Fruit fly (Drosophila melanogaster) whole organism, embryonic: ENCODE results near the gene bab2.
A peak's percentile ranks its signal among the peaks of the same experiment; 100 is the strongest.

ENCODE experiments used
- Abd-B ChIP-seq: fragments of 200-800 bp; sonication (Bioruptor generic); optimal IDR thresholded peaks from 2 replicates; lab custom pipeline; 2018; ENCODE audit warnings: missing biosample characterization, mild to moderate bottlenecking, missing genetic modification characterization, moderate library complexity
- CG10267 ChIP-seq: fragments of 200-800 bp; sonication (Bioruptor generic); optimal IDR thresholded peaks from 2 replicates; lab custom pipeline; 2018; ENCODE audit warnings: missing biosample characterization, mild to moderate bottlenecking, missing genetic modification characterization, moderate library complexity
- CG12219 ChIP-seq: fragments of 200-800 bp; sonication (Bioruptor generic); optimal IDR thresholded peaks from 3 replicates; lab custom pipeline; 2018; ENCODE audit warnings: missing biosample characterization, mild to moderate bottlenecking, missing genetic modification characterization
- CG12391 ChIP-seq: fragments of 200-800 bp; sonication (Bioruptor generic); optimal IDR thresholded peaks from 3 replicates; lab custom pipeline; 2018; ENCODE audit warnings: missing biosample characterization, mild to moderate bottlenecking, missing genetic modification characterization, moderate library complexity
- CG13424 ChIP-seq: fragments of 200-800 bp; sonication (Bioruptor generic); optimal IDR thresholded peaks from 2 replicates; lab custom pipeline; 2019; ENCODE audit warnings: missing biosample characterization, mild to moderate bottlenecking, missing genetic modification characterization, moderate library complexity
- CG14441 ChIP-seq: fragments of 200-800 bp; sonication (Bioruptor generic); IDR thresholded peaks from 2 replicates; pipeline ENCODE4 v1.3.6; 2022; ENCODE audit warnings: missing biosample characterization, missing genetic modification characterization
- CG17359 ChIP-seq: fragments of 200-800 bp; sonication (Bioruptor generic); optimal IDR thresholded peaks from 3 replicates; lab custom pipeline; 2018; ENCODE audit warnings: missing biosample characterization, mild to moderate bottlenecking, missing genetic modification characterization, moderate library complexity
- CG17385 ChIP-seq: fragments of 200-800 bp; sonication (Bioruptor generic); optimal IDR thresholded peaks from 3 replicates; lab custom pipeline; 2018; ENCODE audit warnings: missing biosample characterization, mild to moderate bottlenecking, missing genetic modification characterization
- CG17568 ChIP-seq: fragments of 200-800 bp; sonication (Bioruptor generic); optimal IDR thresholded peaks from 2 replicates; lab custom pipeline; 2018; ENCODE audit warnings: missing biosample characterization, mild to moderate bottlenecking, missing genetic modification characterization, moderate library complexity
- CG17829 ChIP-seq: fragments of 200-800 bp; optimal IDR thresholded peaks from 2 replicates; lab custom pipeline; 2019; ENCODE audit warnings: missing biosample characterization, mild to moderate bottlenecking, missing genetic modification characterization, moderate library complexity
- CG18764 ChIP-seq: fragments of 200-800 bp; sonication (Bioruptor generic); optimal IDR thresholded peaks from 3 replicates; lab custom pipeline; 2016; ENCODE audit warnings: missing biosample characterization, missing genetic modification characterization
- CG2202 ChIP-seq: fragments of 200-800 bp; sonication (Bioruptor generic); optimal IDR thresholded peaks from 2 replicates; lab custom pipeline; 2018; ENCODE audit warnings: missing biosample characterization, mild to moderate bottlenecking, missing genetic modification characterization
- CG30403 ChIP-seq: fragments of 200-800 bp; sonication (Bioruptor generic); optimal IDR thresholded peaks from 3 replicates; lab custom pipeline; 2016; ENCODE audit warnings: missing biosample characterization, missing genetic modification characterization
- CG4820 ChIP-seq: fragments of 200-800 bp; sonication (Bioruptor generic); optimal IDR thresholded peaks from 3 replicates; lab custom pipeline; 2016; ENCODE audit warnings: missing biosample characterization, missing genetic modification characterization
- CG6175 ChIP-seq: fragments of 200-800 bp; sonication (Bioruptor generic); IDR thresholded peaks from 3 replicates; pipeline ENCODE4 v1.3.6; 2022; ENCODE audit warnings: missing biosample characterization, missing genetic modification characterization
- CG7372 ChIP-seq: fragments of 200-800 bp; sonication (Bioruptor generic); IDR thresholded peaks from 2 replicates; pipeline ENCODE4 v1.3.6; 2022; ENCODE audit warnings: missing biosample characterization, missing genetic modification characterization
- CG7556 ChIP-seq: fragments of 200-800 bp; sonication (Bioruptor generic); optimal IDR thresholded peaks from 2 replicates; lab custom pipeline; 2017; ENCODE audit warnings: missing biosample characterization, mild to moderate bottlenecking, missing genetic modification characterization
- CG7839 ChIP-seq: fragments of 200-800 bp; sonication (Bioruptor generic); optimal IDR thresholded peaks from 3 replicates; lab custom pipeline; 2018; ENCODE audit warnings: missing biosample characterization, mild to moderate bottlenecking, missing genetic modification characterization, moderate library complexity
- CG7963 ChIP-seq: fragments of 200-800 bp; sonication (Bioruptor generic); IDR thresholded peaks from 3 replicates; pipeline ENCODE4 v1.3.6; 2022; ENCODE audit warnings: missing biosample characterization, missing genetic modification characterization; ENCODE audit not compliant: partially characterized antibody
- CG8924 ChIP-seq: fragments of 200-800 bp; optimal IDR thresholded peaks from 3 replicates; lab custom pipeline; 2019; ENCODE audit warnings: missing biosample characterization, mild to moderate bottlenecking, missing genetic modification characterization, moderate library complexity
- CG9817 ChIP-seq: fragments of 200-800 bp; sonication (Bioruptor generic); optimal IDR thresholded peaks from 2 replicates; lab custom pipeline; 2018; ENCODE audit warnings: missing biosample characterization, mild to moderate bottlenecking, missing genetic modification characterization, moderate library complexity
- CTCF ChIP-seq: fragments of 200-800 bp; sonication (Bioruptor generic); optimal IDR thresholded peaks from 2 replicates; lab custom pipeline; 2017; ENCODE audit warnings: missing biosample characterization, mild to moderate bottlenecking, missing genetic modification characterization, moderate library complexity
- D19A ChIP-seq: fragments of 200-800 bp; optimal IDR thresholded peaks from 3 replicates; lab custom pipeline; 2019; ENCODE audit warnings: missing biosample characterization, mild to moderate bottlenecking, missing genetic modification characterization, moderate library complexity
- Doc2 ChIP-seq: fragments of 200-800 bp; sonication (Bioruptor generic); IDR thresholded peaks from 2 replicates; pipeline ENCODE4 v1.3.6; 2022; ENCODE audit warnings: missing biosample characterization, missing genetic modification characterization
- E2f1 ChIP-seq: fragments of 200-800 bp; sonication (Bioruptor generic); IDR thresholded peaks from 2 replicates; pipeline ENCODE4 v1.3.6; 2022; ENCODE audit warnings: missing biosample characterization, missing genetic modification characterization
- Ets65A ChIP-seq: fragments of 200-800 bp; sonication (Bioruptor generic); peaks from one replicate; lab custom pipeline; 2016; ENCODE audit warnings: missing biosample characterization, missing genetic modification characterization
- Fer3 ChIP-seq: fragments of 200-800 bp; sonication (Bioruptor generic); optimal IDR thresholded peaks from 2 replicates; lab custom pipeline; 2018; ENCODE audit warnings: missing biosample characterization, mild to moderate bottlenecking, missing genetic modification characterization, moderate library complexity
- H2.0 ChIP-seq: fragments of 200-800 bp; sonication (Bioruptor generic); IDR thresholded peaks from 2 replicates; pipeline ENCODE4 v1.3.6; 2022; ENCODE audit warnings: missing biosample characterization, missing genetic modification characterization
- Hr39 ChIP-seq: fragments of >200 bp; optimal IDR thresholded peaks from 2 replicates; lab custom pipeline; 2017
- Hsf ChIP-seq: fragments of 200-800 bp; sonication (Bioruptor generic); optimal IDR thresholded peaks from 3 replicates; lab custom pipeline; 2016; ENCODE audit warnings: missing biosample characterization, missing genetic modification characterization
- Neu2 ChIP-seq: fragments of 200-800 bp; sonication (Bioruptor generic); optimal IDR thresholded peaks from 3 replicates; lab custom pipeline; 2016; ENCODE audit warnings: missing biosample characterization, missing genetic modification characterization, borderline replicate concordance
- Optix ChIP-seq: fragments of 200-800 bp; sonication (Bioruptor generic); IDR thresholded peaks from 3 replicates; pipeline ENCODE4 v1.3.6; 2022; ENCODE audit warnings: missing biosample characterization, missing genetic modification characterization
- Ptx1 ChIP-seq: fragments of 200-800 bp; sonication (Bioruptor generic); IDR thresholded peaks from 2 replicates; pipeline ENCODE4 v1.3.6; 2022; ENCODE audit warnings: missing biosample characterization, missing genetic modification characterization
- Rx ChIP-seq: fragments of 200-800 bp; sonication (Bioruptor generic); IDR thresholded peaks from 2 replicates; pipeline ENCODE4 v1.3.6; 2022; ENCODE audit warnings: missing biosample characterization, missing genetic modification characterization
- Sox102F ChIP-seq: fragments of 200-800 bp; sonication (Bioruptor generic); optimal IDR thresholded peaks from 2 replicates; lab custom pipeline; 2018; ENCODE audit warnings: missing biosample characterization, mild to moderate bottlenecking, missing genetic modification characterization, moderate library complexity
- TFAM ChIP-seq: fragments of 200-800 bp; sonication (Bioruptor generic); optimal IDR thresholded peaks from 2 replicates; lab custom pipeline; 2017; ENCODE audit warnings: missing biosample characterization, missing genetic modification characterization, inconsistent platforms
- chif ChIP-seq, 2 experiments: fragments of 200-800 bp; sonication (Bioruptor generic); optimal IDR thresholded peaks; 3 replicates each; lab custom pipeline; 2016; ENCODE audit warnings: missing biosample characterization in 2 of 2, missing genetic modification characterization in 2 of 2
- chm ChIP-seq: fragments of 200-800 bp; sonication (Bioruptor generic); IDR thresholded peaks from 2 replicates; pipeline ENCODE4 v1.3.6; 2022; ENCODE audit warnings: missing biosample characterization, missing genetic modification characterization
- emc ChIP-seq: fragments of 200-800 bp; sonication (Bioruptor generic); optimal IDR thresholded peaks from 2 replicates; lab custom pipeline; 2016; ENCODE audit warnings: missing biosample characterization, missing genetic modification characterization
- fu2 ChIP-seq: fragments of 200-800 bp; sonication (Bioruptor generic); optimal IDR thresholded peaks from 2 replicates; lab custom pipeline; 2016; ENCODE audit warnings: missing biosample characterization, missing genetic modification characterization
- gsb-n ChIP-seq: fragments of 200-800 bp; sonication (Bioruptor generic); optimal IDR thresholded peaks from 3 replicates; lab custom pipeline; 2018; ENCODE audit warnings: missing biosample characterization, mild to moderate bottlenecking, missing genetic modification characterization
- hkb ChIP-seq, 2 experiments: fragments of 200-800 bp in 1 of 2; fragments of >200 bp in 1 of 2; sonication (Bioruptor generic) in 1 of 2; IDR thresholded peaks in 1 of 2; optimal IDR thresholded peaks in 1 of 2; 2 replicates each; pipeline versions ENCODE4 v1.3.6 to Lab custom; 2017 to 2022; ENCODE audit warnings: missing biosample characterization in 1 of 2, missing genetic modification characterization in 1 of 2
- ind ChIP-seq: fragments of 200-800 bp; sonication (Bioruptor generic); optimal IDR thresholded peaks from 3 replicates; lab custom pipeline; 2016; ENCODE audit warnings: missing biosample characterization, missing genetic modification characterization
- lola ChIP-seq, 3 experiments: fragments of >200 bp in 2 of 3; fragments of 200-800 bp in 1 of 3; sonication (Bioruptor generic) in 1 of 3; optimal IDR thresholded peaks; 2 replicates each; lab custom pipeline; 2017 to 2019; ENCODE audit warnings: missing biosample characterization in 3 of 3, missing genetic modification characterization in 3 of 3, mild to moderate bottlenecking in 1 of 3, moderate library complexity in 1 of 3
- mld ChIP-seq: fragments of 200-800 bp; sonication (Bioruptor generic); IDR thresholded peaks from 3 replicates; pipeline ENCODE4 v1.3.6; 2022; ENCODE audit warnings: missing biosample characterization, missing genetic modification characterization; ENCODE audit not compliant: partially characterized antibody
- p53 ChIP-seq: fragments of 200-800 bp; sonication (Bioruptor generic); optimal IDR thresholded peaks from 2 replicates; lab custom pipeline; 2016; ENCODE audit warnings: missing biosample characterization, missing genetic modification characterization
- psq ChIP-seq: fragments of 200-800 bp; sonication (Bioruptor generic); optimal IDR thresholded peaks from 2 replicates; lab custom pipeline; 2017; ENCODE audit warnings: missing biosample characterization, missing genetic modification characterization
- sd ChIP-seq: fragments of 200-800 bp; sonication (Bioruptor generic); optimal IDR thresholded peaks from 3 replicates; lab custom pipeline; 2018; ENCODE audit warnings: missing biosample characterization, mild to moderate bottlenecking, missing genetic modification characterization, moderate library complexity
- sens ChIP-seq: fragments of 200-800 bp; sonication (Bioruptor generic); peaks from one replicate; lab custom pipeline; 2016; ENCODE audit warnings: missing biosample characterization, missing genetic modification characterization
- ttk ChIP-seq: fragments of 200-800 bp; sonication (Bioruptor generic); IDR thresholded peaks from 2 replicates; pipeline ENCODE4 v2.1.2; 2022; ENCODE audit warnings: missing biosample characterization, missing genetic modification characterization
- zen2 ChIP-seq: fragments of 200-800 bp; sonication (Bioruptor generic); IDR thresholded peaks from 3 replicates; pipeline ENCODE4 v1.3.6; 2022; ENCODE audit warnings: missing biosample characterization, missing genetic modification characterization; ENCODE audit not compliant: partially characterized antibody

The bab2 gene

DNA sequence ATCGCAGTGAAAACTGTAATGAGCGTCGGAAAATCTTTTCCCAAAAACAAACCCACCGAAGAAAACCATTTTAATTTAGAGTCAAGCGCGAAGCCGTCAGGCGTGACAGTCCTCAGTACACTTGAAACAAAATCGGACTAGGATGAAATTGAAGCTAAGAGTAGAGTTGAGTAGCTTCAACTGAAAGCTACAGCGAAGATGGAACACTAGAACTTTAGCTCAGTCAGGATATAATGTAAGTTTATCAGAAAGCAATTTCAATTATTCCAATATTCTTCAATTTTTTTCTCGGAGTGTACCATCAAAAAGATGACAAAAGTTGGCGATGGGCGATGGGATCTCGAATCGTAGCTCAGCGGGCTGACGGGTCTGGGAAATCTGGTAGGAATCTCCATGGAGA, 39.4 kb upstream of the bab2 start (continued):
- no peak for TF ChIP-seq hkb (optimal IDR thresholded peaks at IDR 0.05; lab: Kevin White, UChicago)
- peak; percentile 73; the same call in 1 of the 2 replicates for TF ChIP-seq hkb (GFP tag; IDR thresholded peaks at IDR 0.05; lab: Robert Waterston, UW)
- no peak for TF ChIP-seq mld
- TF ChIP-seq psq (GFP tag; lab: Kevin White, UChicago) = no peak
- TF ChIP-seq E2f1 (GFP tag; lab: Robert Waterston, UW) = peak; percentile 40; the same call in 1 of the 2 replicates
- no peak for TF ChIP-seq CG7372
- TF ChIP-seq gsb-n (tag; lab: Kevin White, UChicago) = peak; percentile 58
- no peak for TF ChIP-seq Neu2 (GFP tag; lab: Kevin White, UChicago)
- peak; percentile 68; the same call in 1 of the 2 replicates for TF ChIP-seq chm (GFP tag; lab: Robert Waterston, UW)
- TF ChIP-seq fu2 (GFP tag; lab: Kevin White, UChicago) = no peak
- no peak for TF ChIP-seq p53
- TF ChIP-seq D19A (tag; lab: Kevin White, UChicago) = peak; percentile 50
- no peak for TF ChIP-seq H2.0 (GFP tag; lab: Robert Waterston, UW)
- peak; percentile 42 for TF ChIP-seq CG13424 (tag; lab: Kevin White, UChicago)
- TF ChIP-seq CG4820 (GFP tag; lab: Kevin White, UChicago) = peak; percentile 63
- TF ChIP-seq zen2 (GFP tag; lab: Robert Waterston, UW) = no peak
- peak; percentile 48 for TF ChIP-seq CG17829 (tag; lab: Kevin White, UChicago)
- TF ChIP-seq CG2202 (tag; lab: Kevin White, UChicago) = no peak
- TF ChIP-seq ttk = 0 out of 2 replicates have a peak, but pooled peaks have one; percentile 30
- peak; percentile 42 for TF ChIP-seq Fer3 (tag; lab: Kevin White, UChicago)
- peak; percentile 45 for TF ChIP-seq CG30403 (GFP tag; lab: Kevin White, UChicago)
- TF ChIP-seq emc (GFP tag; lab: Kevin White, UChicago) = no peak
- TF ChIP-seq Optix (GFP tag; lab: Robert Waterston, UW) = no peak
- TF ChIP-seq CG18764 (GFP tag; lab: Kevin White, UChicago) = peak; percentile 19
- no peak for TF ChIP-seq CTCF (GFP tag; lab: Kevin White, UChicago)
- no peak for TF ChIP-seq Doc2 (GFP tag; lab: Robert Waterston, UW)
- peak; percentile 14 for TF ChIP-seq Abd-B (GFP tag; lab: Kevin White, UChicago)
- no peak for TF ChIP-seq CG6175 (GFP tag; lab: Robert Waterston, UW)
- peak; percentile 54 for TF ChIP-seq CG7839
- no peak for TF ChIP-seq CG7963 (GFP tag; lab: Robert Waterston, UW)
- TF ChIP-seq Sox102F (GFP tag; lab: Kevin White, UChicago) = peak; percentile 64
- peak; percentile 13 for TF ChIP-seq Hsf
- peak; percentile 75 for TF ChIP-seq Ets65A (GFP tag; lab: Kevin White, UChicago)
- peak; percentile 34 for TF ChIP-seq CG8924
- TF ChIP-seq CG7556 (GFP tag; lab: Kevin White, UChicago) = peak; percentile 19
- TF ChIP-seq CG12219 (GFP tag; lab: Kevin White, UChicago) = peak; percentile 48
- peak; percentile 62 for TF ChIP-seq CG17359 (tag; lab: Kevin White, UChicago)
- peak; percentile 54 for TF ChIP-seq Ptx1 (GFP tag; lab: Robert Waterston, UW)
- TF ChIP-seq ind (GFP tag; lab: Kevin White, UChicago) = peak; percentile 49
- peak; percentile 11; the same call in 1 of the 2 replicates for TF ChIP-seq Rx
- TF ChIP-seq chif (GFP tag; optimal IDR thresholded peaks at IDR 0.05; lab: Kevin White, UChicago) = peak; percentile 33 to 44
- 0 out of 2 replicates have a peak, but pooled peaks have one; percentile 18 for TF ChIP-seq CG14441
- TF ChIP-seq CG17568 = no peak
- peak; percentile 14 for TF ChIP-seq CG10267 (tag; lab: Kevin White, UChicago)
- no peak for TF ChIP-seq Hr39 (lab: Kevin White, UChicago)
- TF ChIP-seq CG17385 (GFP tag; lab: Kevin White, UChicago) = peak; percentile 32
- no peak for TF ChIP-seq TFAM (GFP tag; lab: Kevin White, UChicago)
- TF ChIP-seq sens (GFP tag; lab: Kevin White, UChicago) = peak; percentile 94
- peak; percentile 42 for TF ChIP-seq CG12391 (tag; lab: Kevin White, UChicago)
- TF ChIP-seq sd (tag; lab: Kevin White, UChicago) = no peak
- no peak for TF ChIP-seq CG9817 (tag; lab: Kevin White, UChicago)
- TF ChIP-seq lola (GFP tag; optimal IDR thresholded peaks at IDR 0.05; lab: Kevin White, UChicago) = peak in 1 of 3 experiments; percentile 44
